Worm (Caenorhabditis elegans) whole organism, midembryonic: ENCODE data around the gene gcy-7.

Experiments
- flt-1 ChIP-seq: fragments of 200-800 bp; sonication (Bioruptor generic); IDR thresholded peaks from 2 replicates; pipeline ENCODE4 v1.3.6; 2022; ENCODE audit warnings: missing genetic modification characterization, missing compliant biosample characterization
- ref-1 ChIP-seq: fragments of 200-800 bp; sonication (Bioruptor generic); conservative IDR thresholded peaks from 2 replicates; pipeline ENCODE4 v1.3.6; 2022; ENCODE audit warnings: missing genetic modification reagents, missing genetic modification characterization, missing compliant biosample characterization
- tab-1 ChIP-seq: fragments of 200-800 bp; sonication (Bioruptor generic); IDR thresholded peaks from 2 replicates; pipeline ENCODE4 v1.3.6; 2022; ENCODE audit warnings: missing genetic modification characterization, missing compliant biosample characterization
- ztf-23 ChIP-seq: fragments of 200-800 bp; sonication (Bioruptor generic); IDR thresholded peaks from 2 replicates; pipeline ENCODE4 v1.3.6; 2022; ENCODE audit warnings: missing genetic modification reagents, missing genetic modification characterization, missing compliant biosample characterization
- ztf-29 ChIP-seq: fragments of 200-800 bp; sonication (Bioruptor generic); IDR thresholded peaks from 2 replicates; pipeline ENCODE4 v1.3.6; 2022; ENCODE audit warnings: missing genetic modification reagents, missing genetic modification characterization, missing compliant biosample characterization

ce11 chrV:8404339-8404738 is 17.2 kb downstream of the gcy-7 start:
- TF ChIP-seq flt-1 (no peak), ztf-29 (no peak), tab-1 (GFP tag; lab: Robert Waterston, UW) (no peak), ref-1 (GFP tag; lab: Robert Waterston, UW) (no peak), ztf-23 (GFP tag; lab: Robert Waterston, UW) (no peak)
